Fruit fly (Drosophila melanogaster): Measurements from ENCODE around the gene CG32536.
A peak's percentile ranks its signal among the peaks of the same experiment; 100 is the strongest.

CG32536 gene

dm6 chrX:19239365-19239764 is 37.3 kb downstream of the CG32536 start:
- peak; percentile 76 for TF ChIP-seq mirr (GFP tag; optimal IDR thresholded peaks at IDR 0.05)
- TF ChIP-seq CG12219 (GFP tag; optimal IDR thresholded peaks at IDR 0.05), result no peak
- peak; percentile 37 for TF ChIP-seq CG15514 (GFP tag; optimal IDR thresholded peaks at IDR 0.05)
- TF ChIP-seq NfI (GFP tag; optimal IDR thresholded peaks at IDR 0.05), result no peak
- no peak for TF ChIP-seq CG4854 (GFP tag; optimal IDR thresholded peaks at IDR 0.05)
- TF ChIP-seq kni (GFP tag; optimal IDR thresholded peaks at IDR 0.05), result no peak
- no peak for TF ChIP-seq CG15073 (GFP tag; optimal IDR thresholded peaks at IDR 0.05)
- no peak for TF ChIP-seq ac (GFP tag; optimal IDR thresholded peaks at IDR 0.05)
- peak; percentile 48 for TF ChIP-seq run (tag; optimal IDR thresholded peaks at IDR 0.05)
- TF ChIP-seq ato (GFP tag; IDR thresholded peaks at IDR 0.05; ENCODE audit: partially characterized antibody), result no peak
- no peak for TF ChIP-seq CG13296 (GFP tag; optimal IDR thresholded peaks at IDR 0.05)
- peak; percentile 78 for TF ChIP-seq sug (tag; optimal IDR thresholded peaks at IDR 0.05)
- no peak for TF ChIP-seq CG7745 (tag; optimal IDR thresholded peaks at IDR 0.05)
- TF ChIP-seq Eip74EF (GFP tag; optimal IDR thresholded peaks at IDR 0.05), result no peak
- no peak for TF ChIP-seq oc (tag; optimal IDR thresholded peaks at IDR 0.05)
- no peak for TF ChIP-seq Tbp (GFP tag; optimal IDR thresholded peaks at IDR 0.05)
- TF ChIP-seq exex (tag; optimal IDR thresholded peaks at IDR 0.05), result peak; percentile 69
- no peak for TF ChIP-seq peb (GFP tag; IDR thresholded peaks at IDR 0.05)
- TF ChIP-seq Hr78 (GFP tag; optimal IDR thresholded peaks at IDR 0.05), result no peak
- TF ChIP-seq CG34376 (GFP tag; optimal IDR thresholded peaks at IDR 0.05), result peak; percentile 11
- no peak for TF ChIP-seq CG2678 (tag; optimal IDR thresholded peaks at IDR 0.05)
- no peak for TF ChIP-seq CG12236 (GFP tag; optimal IDR thresholded peaks at IDR 0.05)
- no peak for TF ChIP-seq CG15011 (GFP tag; optimal IDR thresholded peaks at IDR 0.05)
- TF ChIP-seq slbo (GFP tag; IDR thresholded peaks at IDR 0.05), result no peak
- no peak for TF ChIP-seq salm (tag; optimal IDR thresholded peaks at IDR 0.05)
- TF ChIP-seq gt (GFP tag; IDR thresholded peaks at IDR 0.05), result no peak
- TF ChIP-seq CG2202 (tag; optimal IDR thresholded peaks at IDR 0.05), result no peak

dm6 chrX:19238613-19239012 is 38.1 kb downstream of the CG32536 start:
- TF ChIP-seq CG3726 (GFP tag; IDR thresholded peaks at IDR 0.05) (no peak), CG15479 (GFP tag; optimal IDR thresholded peaks at IDR 0.05) (no peak), CG11560 (tag; IDR thresholded peaks at IDR 0.05) (no peak), Optix (GFP tag; IDR thresholded peaks at IDR 0.05) (no peak), Lhr (GFP tag; optimal IDR thresholded peaks at IDR 0.05) (no peak), CG4617 (GFP tag; optimal IDR thresholded peaks at IDR 0.05; ENCODE audit: borderline replicate concordance) (no peak), lab (GFP tag; optimal IDR thresholded peaks at IDR 0.05) (no peak), cwo (GFP tag; optimal IDR thresholded peaks at IDR 0.05) (no peak), CG6791 (GFP tag; IDR thresholded peaks at IDR 0.05; ENCODE audit: partially characterized antibody) (no peak), CG32532 (GFP tag; IDR thresholded peaks at IDR 0.05) (no peak), Gug (GFP tag; IDR thresholded peaks at IDR 0.05) (no peak), Usf (GFP tag; optimal IDR thresholded peaks at IDR 0.05) (no peak), CG13894 (tag; optimal IDR thresholded peaks at IDR 0.05) (no peak), NK7.1 (GFP tag; optimal IDR thresholded peaks at IDR 0.05) (no peak), CG1024 (GFP tag; IDR thresholded peaks at IDR 0.05) (no peak), CG4282 (GFP tag; optimal IDR thresholded peaks at IDR 0.05) (no peak), Dll (GFP tag; IDR thresholded peaks at IDR 0.05; ENCODE audit: partially characterized antibody) (no peak), esg (GFP tag; conservative IDR thresholded peaks at IDR 0.05) (no peak)

All from whole organism, embryonic.